Fruit fly (Drosophila melanogaster) whole organism, wandering third instar larva: Measurements from ENCODE around the gene CCT4.

Source experiments
- Abd-B ChIP-seq: fragments of >200 bp; optimal IDR thresholded peaks from 2 replicates; lab custom pipeline; 2017; ENCODE audit warnings: missing biosample characterization, missing genetic modification characterization
- CG9705 ChIP-seq: fragments of 200-800 bp; sonication (Bioruptor generic); optimal IDR thresholded peaks from 2 replicates; lab custom pipeline; 2018; ENCODE audit warnings: missing biosample characterization, mild to moderate bottlenecking, missing genetic modification characterization
- Dfd ChIP-seq: fragments of >200 bp; optimal IDR thresholded peaks from 2 replicates; lab custom pipeline; 2017; ENCODE audit warnings: missing biosample characterization, missing genetic modification characterization
- Dif ChIP-seq: fragments of 200-275, 200-300 bp; sonication (Bioruptor generic); optimal IDR thresholded peaks from 2 replicates; lab custom pipeline; 2018; ENCODE audit warnings: missing biosample characterization, missing genetic modification characterization; ENCODE audit not compliant: partially characterized antibody
- HLH106 ChIP-seq: fragments of 200-800 bp; optimal IDR thresholded peaks from 3 replicates; lab custom pipeline; 2019; ENCODE audit warnings: missing biosample characterization, mild to moderate bottlenecking, missing genetic modification characterization, moderate library complexity
- Hnf4 ChIP-seq: fragments of 200-800 bp; sonication (Bioruptor generic); optimal IDR thresholded peaks from 2 replicates; lab custom pipeline; 2016; ENCODE audit warnings: missing biosample characterization, mild to moderate bottlenecking, missing genetic modification characterization
- Hr78 ChIP-seq: fragments of >200 bp; optimal IDR thresholded peaks from 2 replicates; lab custom pipeline; 2017; ENCODE audit warnings: missing biosample characterization, missing genetic modification characterization
- Hr83 ChIP-seq: fragments of 200-300 bp; sonication (Bioruptor generic); optimal IDR thresholded peaks from 2 replicates; lab custom pipeline; 2016; ENCODE audit warnings: missing biosample characterization, mild to moderate bottlenecking, missing genetic modification characterization, moderate library complexity; ENCODE audit not compliant: poor library complexity, severe bottlenecking
- Jra ChIP-seq: sonication (Bioruptor generic); optimal IDR thresholded peaks from 2 replicates; lab custom pipeline; 2016; ENCODE audit warnings: missing biosample characterization, missing genetic modification characterization
- Mio ChIP-seq: sonication (Bioruptor generic); optimal IDR thresholded peaks from 2 replicates; lab custom pipeline; 2016; ENCODE audit warnings: missing biosample characterization, missing genetic modification characterization
- Myc ChIP-seq: fragments of >200 bp; optimal IDR thresholded peaks from 2 replicates; lab custom pipeline; 2017
- N ChIP-seq: fragments of >200 bp; optimal IDR thresholded peaks from 2 replicates; lab custom pipeline; 2018; ENCODE audit warnings: missing biosample characterization, missing external identifiers, missing genetic modification characterization
- OdsH ChIP-seq: fragments of 200-800 bp; sonication (Bioruptor generic); optimal IDR thresholded peaks from 2 replicates; lab custom pipeline; 2016; ENCODE audit warnings: missing biosample characterization, mild to moderate bottlenecking, missing genetic modification characterization
- Rel ChIP-seq, 2 experiments: fragments of 200-800 bp; sonication (Bioruptor generic) in 1 of 2; optimal IDR thresholded peaks; 2 replicates in 1 of 2; 3 replicates in 1 of 2; lab custom pipeline; 2016 to 2019; ENCODE audit warnings: mild to moderate bottlenecking in 2 of 2, missing biosample characterization in 2 of 2, missing genetic modification characterization in 2 of 2, moderate library complexity in 1 of 2
- Sp1 ChIP-seq: fragments of 200-800 bp; sonication (Bioruptor generic); optimal IDR thresholded peaks from 3 replicates; lab custom pipeline; 2019; ENCODE audit warnings: missing biosample characterization, mild to moderate bottlenecking, missing genetic modification characterization, moderate library complexity
- Vsx2 ChIP-seq: fragments of 200-300, 225-300 bp; sonication (Bioruptor generic); optimal IDR thresholded peaks from 2 replicates; lab custom pipeline; 2018; ENCODE audit warnings: missing biosample characterization, missing genetic modification characterization; ENCODE audit not compliant: partially characterized antibody
- br ChIP-seq: fragments of 200-800 bp; sonication (Bioruptor generic); optimal IDR thresholded peaks from 2 replicates; lab custom pipeline; 2016; ENCODE audit warnings: missing biosample characterization, missing genetic modification characterization
- dl ChIP-seq, 2 experiments: fragments of 175-275, 200-275 bp in 1 of 2; fragments of 200-275 bp in 1 of 2; sonication (Bioruptor generic); optimal IDR thresholded peaks; lab custom pipeline; 2018; ENCODE audit warnings: mild to moderate bottlenecking in 2 of 2, missing biosample characterization in 2 of 2, missing genetic modification characterization in 2 of 2, moderate library complexity in 2 of 2; ENCODE audit not compliant: partially characterized antibody in 2 of 2, insufficient read depth in 1 of 2
- dmrt93B ChIP-seq: fragments of 200-800 bp; sonication (Bioruptor generic); optimal IDR thresholded peaks from 2 replicates; lab custom pipeline; 2018; ENCODE audit warnings: missing biosample characterization, mild to moderate bottlenecking, missing genetic modification characterization
- dsf ChIP-seq: sonication (Bioruptor generic); optimal IDR thresholded peaks from 2 replicates; lab custom pipeline; 2016; ENCODE audit warnings: missing biosample characterization, missing genetic modification characterization, borderline replicate concordance
- ey ChIP-seq: fragments of 200-800 bp; sonication (Bioruptor generic); optimal IDR thresholded peaks from 2 replicates; lab custom pipeline; 2016; ENCODE audit warnings: missing biosample characterization, missing genetic modification characterization
- foxo ChIP-seq, 2 experiments: fragments of 200-800 bp; sonication (Bioruptor generic); optimal IDR thresholded peaks; 2 replicates in 1 of 2; 3 replicates in 1 of 2; lab custom pipeline; 2016 to 2017; ENCODE audit warnings: missing biosample characterization in 2 of 2, missing genetic modification characterization in 2 of 2
- fru ChIP-seq: fragments of 200-800 bp; sonication (Bioruptor generic); optimal IDR thresholded peaks from 3 replicates; lab custom pipeline; 2016; ENCODE audit warnings: missing biosample characterization, mild to moderate bottlenecking, missing genetic modification characterization
- h ChIP-seq: fragments of 200-800 bp; sonication (Bioruptor generic); optimal IDR thresholded peaks from 3 replicates; lab custom pipeline; 2016; ENCODE audit warnings: missing biosample characterization, mild to moderate bottlenecking, missing genetic modification characterization
- jim ChIP-seq: fragments of 175-275, 200-325 bp; sonication (Bioruptor generic); optimal IDR thresholded peaks from 2 replicates; lab custom pipeline; 2016; ENCODE audit warnings: missing biosample characterization, mild to moderate bottlenecking, missing genetic modification characterization
- lola ChIP-seq: fragments of >200 bp; optimal IDR thresholded peaks from 2 replicates; lab custom pipeline; 2017; ENCODE audit warnings: missing biosample characterization, missing genetic modification characterization
- pan ChIP-seq: fragments of >200 bp; optimal IDR thresholded peaks from 2 replicates; lab custom pipeline; 2017
- psq ChIP-seq: fragments of 200-800 bp; sonication (Bioruptor generic); optimal IDR thresholded peaks from 3 replicates; lab custom pipeline; 2017; ENCODE audit warnings: missing biosample characterization, mild to moderate bottlenecking, missing genetic modification characterization, moderate library complexity
- rgr ChIP-seq: fragments of 200-800 bp; sonication (Bioruptor generic); optimal IDR thresholded peaks from 3 replicates; lab custom pipeline; 2016; ENCODE audit warnings: missing biosample characterization, mild to moderate bottlenecking, missing genetic modification characterization
- sage ChIP-seq: fragments of 200-800 bp; sonication (Bioruptor generic); optimal IDR thresholded peaks from 2 replicates; lab custom pipeline; 2016; ENCODE audit warnings: missing biosample characterization, mild to moderate bottlenecking, missing genetic modification characterization
- sv ChIP-seq: fragments of 200-800 bp; sonication (Bioruptor generic); optimal IDR thresholded peaks from 3 replicates; lab custom pipeline; 2016; ENCODE audit warnings: missing biosample characterization, missing genetic modification characterization
- tai ChIP-seq: sonication (Bioruptor generic); optimal IDR thresholded peaks from 2 replicates; lab custom pipeline; 2016; ENCODE audit warnings: missing biosample characterization, missing genetic modification characterization
- usp ChIP-seq: fragments of >200 bp; optimal IDR thresholded peaks from 2 replicates; lab custom pipeline; 2017; ENCODE audit warnings: missing biosample characterization, missing genetic modification characterization
- woc ChIP-seq: sonication (Bioruptor generic); optimal IDR thresholded peaks from 2 replicates; lab custom pipeline; 2016; ENCODE audit warnings: missing biosample characterization, mild to moderate bottlenecking, missing genetic modification characterization

Gene CCT4

DNA sequence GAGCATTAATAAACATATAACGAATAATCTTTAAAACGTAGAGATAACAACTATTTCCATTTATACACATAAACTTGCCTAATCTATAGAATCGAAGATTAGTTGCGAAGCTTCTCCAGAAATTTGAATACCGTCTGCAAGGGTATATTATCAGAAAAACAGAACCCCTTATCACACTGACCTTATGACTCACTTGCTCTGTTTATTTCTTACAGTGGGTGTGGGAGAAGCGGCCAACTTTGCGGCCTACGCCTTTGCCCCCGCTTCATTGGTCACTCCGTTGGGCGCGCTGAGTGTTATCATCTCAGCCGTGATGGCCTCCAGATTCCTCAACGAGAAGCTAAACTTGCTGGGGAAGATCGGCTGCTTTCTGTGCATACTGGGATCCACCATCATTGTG lies 12.6 kb upstream of the CCT4 start:
- TF ChIP-seq Vsx2 (GFP tag; lab: Kevin White, UChicago) (no peak), foxo (GFP tag; optimal IDR thresholded peaks at IDR 0.05; lab: Kevin White, UChicago) (peak in 1 of 2 experiments; percentile 6), Hr83 (no peak)

DNA sequence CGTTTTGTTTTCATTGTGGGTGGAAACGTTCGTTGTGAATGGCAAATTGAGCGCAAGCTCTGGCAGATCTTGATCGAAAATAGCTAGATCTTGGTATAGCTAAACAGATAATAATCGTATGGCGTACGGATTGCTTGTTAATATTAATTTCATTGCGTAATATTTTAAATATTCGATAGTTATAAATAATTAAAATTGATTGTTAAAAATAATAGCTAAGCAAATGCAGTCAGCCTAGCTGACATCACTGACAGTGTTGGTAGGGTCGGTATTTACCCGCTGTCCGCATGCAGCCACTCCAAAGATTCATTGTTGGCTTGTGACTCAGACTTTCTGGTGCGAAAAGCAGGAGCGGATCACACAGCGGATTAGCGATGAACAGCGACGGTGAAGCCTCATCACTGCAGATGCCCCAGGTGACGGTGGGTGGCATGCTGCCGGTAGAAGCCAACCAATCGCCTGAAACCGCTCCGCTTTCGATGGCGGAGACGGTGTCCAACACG lies 11.7 kb upstream of the CCT4 start, which contains the start of the genes CG5776 and spict:
Gene CG5776, minus strand, starts transcription at position 34 of the 503 bp plus-strand sequence.
Gene spict, plus strand, starts transcription at position 308 of the 503 bp plus-strand sequence.
- TF ChIP-seq fru (GFP tag; lab: Kevin White, UChicago) (peak; percentile 62), Sp1 (peak; percentile 84), foxo (GFP tag; optimal IDR thresholded peaks at IDR 0.05; lab: Kevin White, UChicago) (peak in 1 of 2 experiments; percentile 70), HLH106 (peak; percentile 80), N (GFP tag; lab: Kevin White, UChicago) (no peak), OdsH (GFP tag; lab: Kevin White, UChicago) (peak; percentile 21), usp (GFP tag; lab: Kevin White, UChicago) (no peak), rgr (peak; percentile 57), woc (peak; percentile 50), sv (GFP tag; lab: Kevin White, UChicago) (peak; percentile 14), Jra (GFP tag; lab: Kevin White, UChicago) (peak; percentile 94), h (GFP tag; lab: Kevin White, UChicago) (peak; percentile 70), dmrt93B (GFP tag; lab: Kevin White, UChicago) (peak; percentile 68), sage (GFP tag; lab: Kevin White, UChicago) (no peak), dsf (GFP tag; lab: Kevin White, UChicago) (peak; percentile 15), psq (GFP tag; lab: Kevin White, UChicago) (peak; percentile 41), br (peak; percentile 73), CG9705 (GFP tag; lab: Kevin White, UChicago) (peak; percentile 71), Dif (GFP tag; lab: Kevin White, UChicago) (peak; percentile 72), Hr83 (no peak), ey (GFP tag; lab: Kevin White, UChicago) (peak; percentile 47), pan (lab: Kevin White, UChicago) (no peak), Rel (GFP tag; optimal IDR thresholded peaks at IDR 0.05; lab: Kevin White, UChicago) (no peak), Rel (tag; optimal IDR thresholded peaks at IDR 0.05; lab: Kevin White, UChicago) (peak; percentile 85), Myc (lab: Kevin White, UChicago) (peak; percentile 96), lola (GFP tag; lab: Kevin White, UChicago) (no peak)

- TF ChIP-seq dmrt93B (GFP tag; lab: Kevin White, UChicago) (no peak), rgr (no peak), Hnf4 (GFP tag; lab: Kevin White, UChicago) (no peak), Vsx2 (GFP tag; lab: Kevin White, UChicago) (no peak), foxo (GFP tag; optimal IDR thresholded peaks at IDR 0.05; lab: Kevin White, UChicago) (no peak), Dif (GFP tag; lab: Kevin White, UChicago) (no peak), Hr78 (GFP tag; lab: Kevin White, UChicago) (no peak)
These were observed 8.8 kb upstream of the CCT4 start for dm6 chr2L:12701498-12701897.

DNA sequence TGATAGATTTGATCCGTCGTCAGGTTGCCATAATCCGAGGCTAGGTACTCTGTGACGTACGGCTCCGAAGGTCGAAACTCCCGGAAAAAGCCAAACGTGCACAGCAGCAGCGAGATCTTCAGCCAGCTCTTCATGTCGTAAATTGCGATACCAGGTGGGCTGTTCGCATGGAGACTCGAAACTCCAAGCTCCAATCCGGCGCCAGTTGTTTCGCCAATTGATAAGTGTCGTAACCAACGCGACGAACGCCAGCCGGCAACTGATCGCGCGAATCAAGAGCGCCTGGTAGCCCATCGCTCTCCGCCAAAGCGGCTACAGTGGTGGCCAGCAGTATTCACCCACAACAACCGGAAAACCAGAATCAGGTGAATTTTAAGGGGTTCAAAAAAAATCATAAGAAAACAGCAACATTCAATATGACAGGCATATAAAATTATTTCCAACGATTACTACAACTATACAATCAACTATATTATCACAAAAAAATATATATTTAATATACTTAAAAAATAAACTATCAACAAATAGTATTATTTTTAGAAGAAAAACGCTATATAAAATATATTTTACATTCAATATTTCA lies 7.7 kb upstream of the CCT4 start, which contains the start of gene CG17036:
Gene CG17036, minus strand, starts transcription at position 366 of the 583 bp plus-strand sequence.
- TF ChIP-seq Jra (GFP tag; lab: Kevin White, UChicago) (no peak), Mio (GFP tag; lab: Kevin White, UChicago) (no peak), dl (GFP tag; optimal IDR thresholded peaks at IDR 0.05; lab: Kevin White, UChicago; ENCODE audit: insufficient read depth in 1 of 2, partially characterized antibody in 2 of 2) (no peak), Hnf4 (GFP tag; lab: Kevin White, UChicago) (no peak), Myc (lab: Kevin White, UChicago) (no peak), foxo (GFP tag; optimal IDR thresholded peaks at IDR 0.05; lab: Kevin White, UChicago) (peak in 1 of 2 experiments; percentile 30), sv (GFP tag; lab: Kevin White, UChicago) (no peak), h (GFP tag; lab: Kevin White, UChicago) (no peak), Abd-B (GFP tag; lab: Kevin White, UChicago) (no peak), jim (no peak), dmrt93B (GFP tag; lab: Kevin White, UChicago) (peak; percentile 14), ey (GFP tag; lab: Kevin White, UChicago) (no peak), pan (lab: Kevin White, UChicago) (no peak), Dfd (GFP tag; lab: Kevin White, UChicago) (no peak), sage (GFP tag; lab: Kevin White, UChicago) (no peak), HLH106 (peak; percentile 56), Hr78 (GFP tag; lab: Kevin White, UChicago) (no peak), br (no peak), Hr83 (no peak), dsf (GFP tag; lab: Kevin White, UChicago) (no peak), psq (GFP tag; lab: Kevin White, UChicago) (peak; percentile 12), Rel (GFP tag; optimal IDR thresholded peaks at IDR 0.05; lab: Kevin White, UChicago) (no peak), Rel (tag; optimal IDR thresholded peaks at IDR 0.05; lab: Kevin White, UChicago) (no peak), usp (GFP tag; lab: Kevin White, UChicago) (no peak), tai (GFP tag; lab: Kevin White, UChicago) (no peak), N (GFP tag; lab: Kevin White, UChicago) (no peak), Sp1 (peak; percentile 46), Vsx2 (GFP tag; lab: Kevin White, UChicago) (no peak), woc (no peak)
